Worm (Caenorhabditis elegans): ENCODE measurements around the gene cst-2.

The cst-2 gene

ce11 chrX:4359030-4359429, 23.2 kb upstream of the cst-2 start:
- TF ChIP-seq ceh-88 (GFP tag; IDR thresholded peaks at IDR 0.05) (no peak), lin-15B (tag; optimal IDR thresholded peaks at IDR 0.05) (no peak), unc-30 (tag; optimal IDR thresholded peaks at IDR 0.05) (no peak), efl-1 (optimal IDR thresholded peaks at IDR 0.05) (no peak), efl-1 (GFP tag; optimal IDR thresholded peaks at IDR 0.05 in 1 of 2) (no peak), nhr-84 (tag; optimal IDR thresholded peaks at IDR 0.05) (no peak), hlh-17 (GFP tag; optimal IDR thresholded peaks at IDR 0.05; ENCODE audit: borderline replicate concordance) (no peak), ets-5 (GFP tag; IDR thresholded peaks at IDR 0.05) (no peak), zag-1 (tag; optimal IDR thresholded peaks at IDR 0.05) (no peak), unc-98 (GFP tag; IDR thresholded peaks at IDR 0.05) (no peak), isw-1 (GFP tag; IDR thresholded peaks at IDR 0.05) (no peak), pqm-1 (tag; optimal IDR thresholded peaks at IDR 0.05) (no peak), pag-3 (tag; optimal IDR thresholded peaks at IDR 0.05; ENCODE audit: borderline replicate concordance, insufficient read depth) (no peak), grh-1 (GFP tag; IDR thresholded peaks at IDR 0.05) (no peak), nhr-20 (tag; optimal IDR thresholded peaks at IDR 0.05) (no peak), lsy-2 (tag; optimal IDR thresholded peaks at IDR 0.05) (no peak), skn-1 (tag; optimal IDR thresholded peaks at IDR 0.05) (no peak), lin-13 (GFP tag; optimal IDR thresholded peaks at IDR 0.05) (no peak)

- no peak for TF ChIP-seq tbx-2 (tag; optimal IDR thresholded peaks at IDR 0.05)
- TF ChIP-seq ztf-11 (tag; optimal IDR thresholded peaks at IDR 0.05): no peak
- no peak for TF ChIP-seq irx-1 (tag; optimal IDR thresholded peaks at IDR 0.05)
- TF ChIP-seq fkh-8 (tag; optimal IDR thresholded peaks at IDR 0.05): no peak
- no peak for TF ChIP-seq elt-2 (tag; optimal IDR thresholded peaks at IDR 0.05)
- TF ChIP-seq nhr-12 (tag; optimal IDR thresholded peaks at IDR 0.05): no peak
Observed at ce11 chrX:4357467-4357866, 21.6 kb upstream of the cst-2 start, which contains the start of gene F14H12.6. Gene F14H12.6 (minus strand): TSS chrX:4357567.

ce11 chrX:4353318-4353717, 17.5 kb upstream of the cst-2 start, which contains the start of gene col-165:
Gene col-165 (plus strand): TSS chrX:4353618.
- TF ChIP-seq mdl-1 (tag; optimal IDR thresholded peaks at IDR 0.05) (no peak), snpc-4 (tag; optimal IDR thresholded peaks at IDR 0.05) (no peak), unc-62 (GFP tag; optimal IDR thresholded peaks at IDR 0.05) (no peak), Y116A8C.19 (tag; optimal IDR thresholded peaks at IDR 0.05; ENCODE audit: borderline replicate concordance) (no peak), nhr-90 (tag; optimal IDR thresholded peaks at IDR 0.05; ENCODE audit: poor library complexity) (no peak), ama-1 (optimal IDR thresholded peaks at IDR 0.05) (no peak), fkh-4 (tag; optimal IDR thresholded peaks at IDR 0.05; ENCODE audit: borderline replicate concordance) (no peak), blmp-1 (tag; optimal IDR thresholded peaks at IDR 0.05) (no peak), pax-3 (tag; optimal IDR thresholded peaks at IDR 0.05) (no peak), zag-1 (tag; optimal IDR thresholded peaks at IDR 0.05) (no peak)

- TF ChIP-seq C34B4.2 (tag; optimal IDR thresholded peaks at IDR 0.05) (no peak), pax-3 (tag; optimal IDR thresholded peaks at IDR 0.05) (no peak), lin-13 (GFP tag; optimal IDR thresholded peaks at IDR 0.05) (no peak), aly-2 (tag; optimal IDR thresholded peaks at IDR 0.05) (no peak), ztf-4 (tag; optimal IDR thresholded peaks at IDR 0.05) (no peak), nhr-76 (tag; optimal IDR thresholded peaks at IDR 0.05) (no peak), isw-1 (GFP tag; IDR thresholded peaks at IDR 0.05) (no peak), ets-5 (GFP tag; IDR thresholded peaks at IDR 0.05) (no peak), nhr-71 (tag; optimal IDR thresholded peaks at IDR 0.05) (no peak), nhr-90 (tag; optimal IDR thresholded peaks at IDR 0.05; ENCODE audit: poor library complexity) (no peak)
Observed at ce11 chrX:4350198-4350597, 14.3 kb upstream of the cst-2 start, which contains the start of gene F14H12.2. Gene F14H12.2 (plus strand): TSS chrX:4350498.

Data from whole organism, L1 larva.